Worm (Caenorhabditis elegans) whole organism, L2 larva: ENCODE measurements around the gene vps-35.

ENCODE experiments used
- ama-1 ChIP-seq: fragments of 150-350 bp; optimal IDR thresholded peaks from 2 replicates; lab custom pipeline; 2018; ENCODE audit warnings: inconsistent platforms
- blmp-1 ChIP-seq: sonication (generic microtip); optimal IDR thresholded peaks from 2 replicates; lab custom pipeline; 2017; ENCODE audit warnings: missing genetic modification characterization, mild to moderate bottlenecking, missing compliant biosample characterization, antibody characterized with exemption, moderate library complexity; ENCODE audit not compliant: insufficient read depth
- lin-39 ChIP-seq: fragments of 150-350 bp; optimal IDR thresholded peaks from 2 replicates; lab custom pipeline; 2014; ENCODE audit warnings: missing biosample characterization, missing genetic modification reagents, missing genetic modification characterization
- nhr-11 ChIP-seq: fragments of 150-350 bp; optimal IDR thresholded peaks from 2 replicates; lab custom pipeline; 2014; ENCODE audit warnings: missing biosample characterization, missing genetic modification characterization
- nhr-25 ChIP-seq: fragments of 150-350 bp; sonication (generic microtip); optimal IDR thresholded peaks from 3 replicates; lab custom pipeline; 2014; ENCODE audit warnings: missing biosample characterization, missing genetic modification characterization
- unc-39 ChIP-seq: fragments of 150-350 bp; optimal IDR thresholded peaks from 2 replicates; lab custom pipeline; 2014; ENCODE audit warnings: missing biosample characterization, missing genetic modification characterization
- unc-62 ChIP-seq: fragments of 150-350 bp; optimal IDR thresholded peaks from 2 replicates; lab custom pipeline; 2014; ENCODE audit warnings: missing biosample characterization, missing genetic modification reagents, missing genetic modification characterization

DNA sequence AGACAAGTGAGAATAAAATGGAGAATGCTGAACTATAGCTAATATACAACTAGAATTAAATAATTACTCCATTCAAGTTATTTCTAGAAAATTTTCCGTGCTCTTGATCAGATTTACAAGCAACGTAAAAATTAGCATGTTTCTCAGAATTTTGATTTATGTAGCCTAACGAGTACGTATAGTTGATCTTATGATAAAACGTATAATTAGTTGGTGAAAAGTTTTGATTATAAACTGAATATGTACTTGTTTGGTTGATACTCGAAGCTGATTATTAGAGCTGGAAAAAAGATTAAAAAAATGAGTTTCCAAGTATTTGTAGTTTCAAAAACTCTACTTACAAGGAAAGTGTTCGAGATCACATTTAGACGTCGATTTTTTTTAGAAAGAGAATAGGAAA is 11.1 kb upstream of the vps-35 start:
- TF ChIP-seq blmp-1 (tag; lab: Kevin White, UChicago) (no peak), unc-62 (GFP tag; lab: Kevin White, UChicago) (no peak), lin-39 (tag; lab: Kevin White, UChicago) (no peak), nhr-25 (tag; lab: Kevin White, UChicago) (no peak), ama-1 (lab: Kevin White, UChicago) (no peak), unc-39 (tag; lab: Kevin White, UChicago) (no peak), nhr-11 (tag; lab: Kevin White, UChicago) (no peak)
